Worm (Caenorhabditis elegans): ENCODE measurements around the gene sru-25.

sru-25 gene

ce11 chrV:628527-628926 is 45.6 kb downstream of the sru-25 start, which contains the start of gene F48G7.9:
Gene F48G7.9 (minus strand): TSS chrV:628627.
- TF ChIP-seq zip-5 (tag; optimal IDR thresholded peaks at IDR 0.05) = no peak
- no peak for TF ChIP-seq T23F11.4 (GFP tag; optimal IDR thresholded peaks at IDR 0.05)
- TF ChIP-seq fkh-6 (tag; optimal IDR thresholded peaks at IDR 0.05) = no peak
- no peak for TF ChIP-seq syd-9 (tag; optimal IDR thresholded peaks at IDR 0.05)
- TF ChIP-seq dmd-4 (tag; optimal IDR thresholded peaks at IDR 0.05; ENCODE audit: borderline replicate concordance) = no peak

DNA sequence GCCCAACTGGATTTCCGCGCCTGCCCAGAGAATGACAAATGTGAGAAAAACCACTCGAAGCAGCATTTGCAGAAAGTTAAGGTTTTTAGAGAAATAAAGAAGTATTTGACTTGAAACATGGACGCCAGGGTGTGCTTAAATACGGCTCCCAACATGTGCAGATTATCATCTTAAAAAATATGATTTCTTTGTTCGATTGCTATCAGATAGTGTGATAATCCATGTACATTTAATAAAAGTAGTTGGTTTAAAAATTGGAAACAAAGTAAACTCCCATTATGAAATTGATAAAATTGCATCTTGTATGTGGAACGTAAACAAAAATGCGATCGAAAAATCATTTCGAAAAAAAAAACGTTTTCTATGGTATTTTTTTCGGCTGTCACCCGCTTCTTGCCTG is 46.5 kb downstream of the sru-25 start, which contains the start of gene F48G7.8:
F48G7.8 (minus strand) TSS at position 101 of the 400 bp plus-strand sequence.
- TF ChIP-seq hlh-6 (tag; optimal IDR thresholded peaks at IDR 0.05) (no peak), K02D7.2 (tag; optimal IDR thresholded peaks at IDR 0.05) (no peak), sox-2 (GFP tag; IDR thresholded peaks at IDR 0.05) (no peak), hlh-15 (tag; optimal IDR thresholded peaks at IDR 0.05) (no peak), ahr-1 (tag; optimal IDR thresholded peaks at IDR 0.05) (no peak), tbx-2 (tag; optimal IDR thresholded peaks at IDR 0.05) (no peak), mec-3 (tag; optimal IDR thresholded peaks at IDR 0.05; ENCODE audit: borderline replicate concordance) (no peak), ceh-34 (tag; optimal IDR thresholded peaks at IDR 0.05) (no peak), elt-4 (tag; optimal IDR thresholded peaks at IDR 0.05) (no peak), fax-1 (tag; optimal IDR thresholded peaks at IDR 0.05) (no peak), ceh-22 (tag; optimal IDR thresholded peaks at IDR 0.05) (no peak)

DNA sequence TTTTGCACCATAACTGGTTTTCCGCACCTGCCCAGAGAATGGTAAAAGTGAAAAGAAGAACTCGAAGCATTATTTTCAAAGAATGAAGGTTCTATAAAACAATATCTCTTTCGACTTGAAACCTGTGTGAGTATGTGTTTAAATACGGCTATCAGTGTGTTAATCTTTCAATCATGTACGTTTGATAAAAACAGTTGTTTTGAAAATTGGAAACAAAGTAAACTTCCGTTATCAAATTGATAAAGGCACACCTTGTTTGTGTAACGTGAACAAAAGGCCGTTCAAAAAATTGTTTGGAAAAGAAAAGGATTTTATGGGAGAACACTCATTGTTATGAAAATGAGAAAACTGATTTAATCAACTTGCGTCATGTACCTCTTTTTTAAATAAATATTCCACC is 47.8 kb downstream of the sru-25 start, which contains the start of gene F48G7.7:
F48G7.7 (minus strand) TSS at position 101 of the 400 bp plus-strand sequence.
- no peak for TF ChIP-seq fkh-10 (GFP tag; optimal IDR thresholded peaks at IDR 0.05)
- no peak for TF ChIP-seq syd-9 (tag; optimal IDR thresholded peaks at IDR 0.05)
- TF ChIP-seq ceh-45 (GFP tag; IDR thresholded peaks at IDR 0.05) = no peak
- no peak for TF ChIP-seq hlh-6 (tag; optimal IDR thresholded peaks at IDR 0.05)
- no peak for TF ChIP-seq C38D4.7 (GFP tag; optimal IDR thresholded peaks at IDR 0.05)
- no peak for TF ChIP-seq unc-86 (tag; optimal IDR thresholded peaks at IDR 0.05)
- no peak for TF ChIP-seq lin-11 (tag; optimal IDR thresholded peaks at IDR 0.05)
- no peak for TF ChIP-seq hlh-13 (GFP tag; optimal IDR thresholded peaks at IDR 0.05)
- no peak for TF ChIP-seq ceh-31 (tag; optimal IDR thresholded peaks at IDR 0.05)
- no peak for TF ChIP-seq ama-1 (optimal IDR thresholded peaks at IDR 0.05)
- TF ChIP-seq lim-6 (tag; optimal IDR thresholded peaks at IDR 0.05) = no peak
- TF ChIP-seq pat-9 (tag; optimal IDR thresholded peaks at IDR 0.05) = no peak
- TF ChIP-seq ceh-14 (tag; optimal IDR thresholded peaks at IDR 0.05) = no peak
- TF ChIP-seq dmd-4 (tag; optimal IDR thresholded peaks at IDR 0.05; ENCODE audit: borderline replicate concordance) = no peak
- TF ChIP-seq pha-2 (tag; optimal IDR thresholded peaks at IDR 0.05) = no peak

DNA sequence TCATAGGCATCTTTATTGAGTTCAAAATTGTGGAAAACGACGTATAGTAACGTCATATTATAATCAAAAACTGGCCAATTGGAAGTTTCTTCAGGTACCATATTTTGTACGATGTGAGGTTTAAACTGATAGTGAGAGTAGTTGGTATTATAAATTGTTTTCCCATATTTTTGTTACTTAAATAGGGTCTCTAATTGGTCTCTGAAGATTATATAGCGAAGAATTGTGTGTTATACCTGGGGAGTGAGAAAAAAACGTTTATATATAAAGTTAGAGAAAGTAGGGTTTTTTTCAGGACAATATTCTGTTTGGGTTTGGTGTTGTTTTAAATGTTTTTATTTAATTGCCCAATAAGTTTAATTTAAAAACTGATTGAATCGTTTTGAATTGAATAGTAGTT is 49.2 kb downstream of the sru-25 start, which contains the start of gene srt-17:
srt-17 (minus strand) TSS at position 101 of the 400 bp plus-strand sequence.
- TF ChIP-seq unc-3 (GFP tag; conservative IDR thresholded peaks at IDR 0.05) (no peak), unc-3 (tag; optimal IDR thresholded peaks at IDR 0.05) (no peak), unc-86 (tag; optimal IDR thresholded peaks at IDR 0.05) (no peak), tbx-2 (tag; optimal IDR thresholded peaks at IDR 0.05) (no peak), ceh-34 (tag; optimal IDR thresholded peaks at IDR 0.05) (no peak), pha-2 (tag; optimal IDR thresholded peaks at IDR 0.05) (no peak), tbx-7 (tag; optimal IDR thresholded peaks at IDR 0.05) (no peak), ceh-19 (GFP tag; optimal IDR thresholded peaks at IDR 0.05) (no peak), ama-1 (optimal IDR thresholded peaks at IDR 0.05) (no peak), hlh-15 (tag; optimal IDR thresholded peaks at IDR 0.05) (no peak)

DNA sequence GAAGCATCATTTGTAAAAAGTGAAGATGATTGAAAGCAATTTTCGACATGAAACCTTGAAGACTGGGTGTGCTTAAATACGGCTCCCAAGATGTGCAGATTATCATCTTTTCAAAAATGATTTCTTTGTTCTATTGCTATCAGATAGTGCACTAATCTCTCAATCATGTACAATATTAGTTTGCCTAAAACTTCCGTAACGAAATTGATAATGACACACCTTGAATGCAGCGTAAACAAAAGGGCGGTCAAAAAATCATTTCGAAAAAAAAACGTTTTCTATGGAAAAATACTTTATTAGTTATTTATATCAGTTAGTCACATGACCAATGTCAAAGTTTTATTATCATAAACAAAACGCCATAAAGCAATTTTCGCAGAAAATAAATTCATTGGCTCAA is 51.2 kb downstream of the sru-25 start, which contains the start of gene F48G7.5:
F48G7.5 (minus strand) TSS at position 34 of the 400 bp plus-strand sequence.
- TF ChIP-seq sdc-2 (tag; optimal IDR thresholded peaks at IDR 0.05) (no peak), che-1 (tag; optimal IDR thresholded peaks at IDR 0.05) (no peak), ceh-14 (tag; optimal IDR thresholded peaks at IDR 0.05) (no peak)

All from whole organism, late embryonic.